Fruit fly (Drosophila melanogaster) whole organism, prepupa: ENCODE data around the gene IFT57.
A peak's percentile ranks its signal among the peaks of the same experiment; 100 is the strongest.

Experiments
- Blimp-1 ChIP-seq: fragments of 200-800 bp; sonication (Bioruptor generic); optimal IDR thresholded peaks from 3 replicates; lab custom pipeline; 2017; ENCODE audit warnings: missing biosample characterization, missing genetic modification characterization, mild to moderate bottlenecking, moderate library complexity, missing genetic modification reagents
- CG10631 ChIP-seq: fragments of 200-800 bp; sonication (Bioruptor generic); optimal IDR thresholded peaks from 2 replicates; lab custom pipeline; 2016; ENCODE audit warnings: missing biosample characterization, missing genetic modification characterization
- CG10669 ChIP-seq: fragments of 200-800 bp; sonication (Bioruptor generic); optimal IDR thresholded peaks from 3 replicates; lab custom pipeline; 2018; ENCODE audit warnings: missing biosample characterization, mild to moderate bottlenecking, missing genetic modification characterization, moderate library complexity
- CG11762 ChIP-seq: fragments of 200-800 bp; sonication (Bioruptor generic); optimal IDR thresholded peaks from 3 replicates; lab custom pipeline; 2016; ENCODE audit warnings: missing biosample characterization, missing genetic modification characterization; ENCODE audit not compliant: insufficient read depth
- CG11902 ChIP-seq: fragments of 200-800 bp; sonication (Bioruptor generic); optimal IDR thresholded peaks from 3 replicates; lab custom pipeline; 2016; ENCODE audit warnings: missing biosample characterization, missing genetic modification characterization
- CG1621 ChIP-seq: fragments of 200-800 bp; sonication (Bioruptor generic); optimal IDR thresholded peaks from 3 replicates; lab custom pipeline; 2018; ENCODE audit warnings: missing biosample characterization, mild to moderate bottlenecking, missing genetic modification characterization
- CG16779 ChIP-seq: fragments of 200-800 bp; sonication (Bioruptor generic); optimal IDR thresholded peaks from 3 replicates; lab custom pipeline; 2017; ENCODE audit warnings: missing biosample characterization, mild to moderate bottlenecking, missing genetic modification characterization
- CG3032 ChIP-seq: fragments of 200-800 bp; optimal IDR thresholded peaks from 2 replicates; lab custom pipeline; 2019; ENCODE audit warnings: missing biosample characterization, mild to moderate bottlenecking, missing genetic modification characterization, moderate library complexity
- CG31627 ChIP-seq: fragments of 200-800 bp; sonication (Bioruptor generic); optimal IDR thresholded peaks from 3 replicates; lab custom pipeline; 2016; ENCODE audit warnings: missing biosample characterization, missing genetic modification characterization
- CG32006 ChIP-seq: fragments of 200-800 bp; sonication (Bioruptor generic); optimal IDR thresholded peaks from 3 replicates; lab custom pipeline; 2017; ENCODE audit warnings: missing biosample characterization, mild to moderate bottlenecking, missing genetic modification characterization
- CG34406 ChIP-seq: fragments of 200-800 bp; sonication (Bioruptor generic); optimal IDR thresholded peaks from 3 replicates; lab custom pipeline; 2016; ENCODE audit warnings: missing biosample characterization, missing genetic modification characterization
- CG3919 ChIP-seq: fragments of 200-800 bp; sonication (Bioruptor generic); optimal IDR thresholded peaks from 3 replicates; lab custom pipeline; 2016; ENCODE audit warnings: missing biosample characterization, missing genetic modification characterization
- CG6163 ChIP-seq: fragments of 200-800 bp; sonication (Bioruptor generic); IDR thresholded peaks from 3 replicates; pipeline ENCODE4 v1.3.6; 2022; ENCODE audit warnings: missing biosample characterization, missing genetic modification characterization
- CG6276 ChIP-seq: fragments of 200-800 bp; sonication (Bioruptor generic); optimal IDR thresholded peaks from 2 replicates; lab custom pipeline; 2017; ENCODE audit warnings: missing biosample characterization, mild to moderate bottlenecking, missing genetic modification characterization
- CG6792 ChIP-seq: fragments of 200-800 bp; sonication (Bioruptor generic); optimal IDR thresholded peaks from 3 replicates; lab custom pipeline; 2016; ENCODE audit warnings: missing biosample characterization, missing genetic modification characterization
- CG6808 ChIP-seq: fragments of 200-800 bp; sonication (Bioruptor generic); optimal IDR thresholded peaks from 3 replicates; lab custom pipeline; 2017; ENCODE audit warnings: missing biosample characterization, missing genetic modification characterization, mild to moderate bottlenecking, moderate library complexity, missing genetic modification reagents
- CG7368 ChIP-seq: fragments of 200-800 bp; sonication (Bioruptor generic); optimal IDR thresholded peaks from 3 replicates; lab custom pipeline; 2016; ENCODE audit warnings: missing biosample characterization, missing genetic modification characterization
- CG8119 ChIP-seq: fragments of 200-800 bp; sonication (Bioruptor generic); IDR thresholded peaks from 3 replicates; pipeline ENCODE4 v1.3.6; 2022; ENCODE audit warnings: missing biosample characterization, missing genetic modification characterization
- CG8319 ChIP-seq: fragments of 200-800 bp; sonication (Bioruptor generic); optimal IDR thresholded peaks from 3 replicates; lab custom pipeline; 2016; ENCODE audit warnings: missing biosample characterization, missing genetic modification characterization
- CG8632 ChIP-seq: fragments of 200-800 bp; sonication (Bioruptor generic); optimal IDR thresholded peaks from 3 replicates; lab custom pipeline; 2016; ENCODE audit warnings: missing biosample characterization, missing genetic modification characterization
- Eip75B ChIP-seq: fragments of 200-800 bp; sonication (Bioruptor generic); optimal IDR thresholded peaks from 3 replicates; lab custom pipeline; 2016; ENCODE audit warnings: missing biosample characterization, missing genetic modification characterization
- Eip78C ChIP-seq: fragments of 200-800 bp; sonication (Bioruptor generic); peaks from one replicate; lab custom pipeline; 2016; ENCODE audit warnings: missing biosample characterization, missing genetic modification characterization
- Eip93F ChIP-seq: fragments of 200-800 bp; sonication (Bioruptor generic); optimal IDR thresholded peaks from 2 replicates; lab custom pipeline; 2016; ENCODE audit warnings: missing biosample characterization, mild to moderate bottlenecking, missing genetic modification characterization
- Ets96B ChIP-seq: fragments of 200-800 bp; optimal IDR thresholded peaks from 2 replicates; lab custom pipeline; 2019; ENCODE audit warnings: missing biosample characterization, mild to moderate bottlenecking, missing genetic modification characterization, moderate library complexity
- Gug ChIP-seq: fragments of 200-800 bp; sonication (Bioruptor generic); IDR thresholded peaks from 2 replicates; pipeline ENCODE4 v1.3.6; 2022; ENCODE audit warnings: missing biosample characterization, missing genetic modification characterization
- Hr38 ChIP-seq: sonication (Bioruptor generic); optimal IDR thresholded peaks from 2 replicates; lab custom pipeline; 2016; ENCODE audit warnings: missing biosample characterization, missing genetic modification characterization
- Hr39 ChIP-seq: fragments of 200-800 bp; sonication (Bioruptor generic); optimal IDR thresholded peaks from 2 replicates; lab custom pipeline; 2016; ENCODE audit warnings: missing biosample characterization, missing genetic modification characterization
- Hr4 ChIP-seq: fragments of 200-800 bp; sonication (Bioruptor generic); optimal IDR thresholded peaks from 3 replicates; lab custom pipeline; 2016; ENCODE audit warnings: missing biosample characterization, missing genetic modification characterization
- Met ChIP-seq: fragments of 200-800 bp; sonication (Bioruptor generic); optimal IDR thresholded peaks from 3 replicates; lab custom pipeline; 2016; ENCODE audit warnings: missing biosample characterization, missing genetic modification characterization
- OdsH ChIP-seq: fragments of 200-800 bp; sonication (Bioruptor generic); optimal IDR thresholded peaks from 3 replicates; lab custom pipeline; 2016; ENCODE audit warnings: missing biosample characterization, missing genetic modification characterization
- Smox ChIP-seq: fragments of 200-800 bp; sonication (Bioruptor generic); optimal IDR thresholded peaks from 3 replicates; lab custom pipeline; 2016; ENCODE audit warnings: missing biosample characterization, missing genetic modification characterization
- Sox102F ChIP-seq: fragments of 200-800 bp; sonication (Bioruptor generic); optimal IDR thresholded peaks from 2 replicates; lab custom pipeline; 2016; ENCODE audit warnings: missing biosample characterization, mild to moderate bottlenecking, missing genetic modification characterization
- Sox14 ChIP-seq: fragments of 200-800 bp; sonication (Bioruptor generic); optimal IDR thresholded peaks from 3 replicates; lab custom pipeline; 2016; ENCODE audit warnings: missing biosample characterization, missing genetic modification characterization
- Sox15 ChIP-seq: fragments of 200-800 bp; sonication (Bioruptor generic); optimal IDR thresholded peaks from 3 replicates; lab custom pipeline; 2016; ENCODE audit warnings: missing biosample characterization, missing genetic modification characterization
- achi ChIP-seq: fragments of 200-800 bp; sonication (Bioruptor generic); optimal IDR thresholded peaks from 3 replicates; lab custom pipeline; 2016; ENCODE audit warnings: missing biosample characterization, missing genetic modification characterization
- acj6 ChIP-seq: fragments of 200-800 bp; sonication (Bioruptor generic); optimal IDR thresholded peaks from 3 replicates; lab custom pipeline; 2016; ENCODE audit warnings: missing biosample characterization, missing genetic modification characterization
- cyc ChIP-seq: fragments of 200-800 bp; sonication (Bioruptor generic); optimal IDR thresholded peaks from 3 replicates; lab custom pipeline; 2016; ENCODE audit warnings: missing biosample characterization, missing genetic modification characterization
- dac ChIP-seq: fragments of 200-800 bp; sonication (Bioruptor generic); optimal IDR thresholded peaks from 2 replicates; lab custom pipeline; 2017; ENCODE audit warnings: missing biosample characterization, mild to moderate bottlenecking, missing genetic modification characterization
- dsx ChIP-seq: fragments of 200-800 bp; optimal IDR thresholded peaks from 3 replicates; lab custom pipeline; 2019; ENCODE audit warnings: missing biosample characterization, mild to moderate bottlenecking, missing genetic modification characterization, moderate library complexity; ENCODE audit not compliant: poor library complexity, severe bottlenecking
- eg ChIP-seq: fragments of 200-800 bp; sonication (Bioruptor generic); IDR thresholded peaks from 3 replicates; pipeline ENCODE4 v1.3.6; 2022; ENCODE audit warnings: missing biosample characterization, missing genetic modification characterization
- esn ChIP-seq: fragments of 200-800 bp; sonication (Bioruptor generic); optimal IDR thresholded peaks from 2 replicates; lab custom pipeline; 2016; ENCODE audit warnings: missing biosample characterization, mild to moderate bottlenecking, missing genetic modification characterization, moderate library complexity
- fd85E ChIP-seq: fragments of 200-800 bp; sonication (Bioruptor generic); optimal IDR thresholded peaks from 3 replicates; lab custom pipeline; 2016; ENCODE audit warnings: missing biosample characterization, missing genetic modification characterization
- fkh ChIP-seq: fragments of 200-800 bp; sonication (Bioruptor generic); optimal IDR thresholded peaks from 3 replicates; lab custom pipeline; 2017; ENCODE audit warnings: missing biosample characterization, mild to moderate bottlenecking, missing genetic modification characterization, moderate library complexity
- net ChIP-seq: fragments of 200-800 bp; sonication (Bioruptor generic); optimal IDR thresholded peaks from 3 replicates; lab custom pipeline; 2016; ENCODE audit warnings: missing biosample characterization, missing genetic modification characterization
- pdm3 ChIP-seq: fragments of 200-800 bp; sonication (Bioruptor generic); optimal IDR thresholded peaks from 3 replicates; lab custom pipeline; 2016; ENCODE audit warnings: missing biosample characterization, missing genetic modification characterization
- salr ChIP-seq, 2 experiments: fragments of 200-800 bp; sonication (Bioruptor generic); optimal IDR thresholded peaks; 3 replicates each; lab custom pipeline; 2016 to 2018; ENCODE audit warnings: missing biosample characterization in 2 of 2, missing genetic modification characterization in 2 of 2, mild to moderate bottlenecking in 1 of 2
- spab ChIP-seq: fragments of 200-800 bp; sonication (Bioruptor generic); optimal IDR thresholded peaks from 2 replicates; lab custom pipeline; 2017; ENCODE audit warnings: missing biosample characterization, mild to moderate bottlenecking, missing genetic modification characterization, missing genetic modification reagents
- svp ChIP-seq: fragments of 200-800 bp; sonication (Bioruptor generic); peaks from one replicate; lab custom pipeline; 2016; ENCODE audit warnings: missing biosample characterization, missing genetic modification characterization
- vri ChIP-seq: fragments of 200-800 bp; sonication (Bioruptor generic); optimal IDR thresholded peaks from 3 replicates; lab custom pipeline; 2016; ENCODE audit warnings: missing biosample characterization, mild to moderate bottlenecking, missing genetic modification characterization

Gene IFT57

DNA sequence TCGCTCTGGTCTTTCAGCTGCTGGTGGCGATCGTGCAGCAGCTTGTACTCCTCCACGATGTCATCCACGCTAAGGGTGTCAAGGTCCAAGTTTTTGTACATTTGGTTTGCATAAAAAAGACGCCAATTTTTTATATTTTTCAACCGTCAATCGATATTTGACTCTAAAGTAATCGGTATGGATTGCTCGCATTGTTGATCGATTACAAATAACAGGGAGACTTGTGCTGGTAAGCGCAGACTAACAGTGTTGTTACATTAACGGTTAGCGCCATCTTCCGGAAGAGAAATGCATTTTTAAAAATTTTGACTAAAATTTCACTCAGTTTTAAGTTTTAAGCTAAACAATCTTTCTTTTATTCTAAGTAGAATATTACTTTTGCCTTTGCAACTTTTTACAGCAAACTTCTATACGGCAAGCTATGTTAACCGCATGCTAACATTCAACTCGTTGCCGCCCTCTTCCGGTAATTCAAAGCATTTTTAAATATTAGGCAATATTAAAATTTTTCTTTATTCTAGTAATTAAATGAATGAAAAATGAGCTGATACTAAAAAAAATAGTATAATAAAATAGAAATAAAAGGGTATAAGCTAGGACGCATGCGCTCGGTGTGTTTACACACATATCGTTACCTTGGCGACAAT lies at the start of gene IFT57, which contains the start of gene Spindly:
TSS of gene IFT57 (plus strand) at position 604 of the 647 bp plus-strand sequence.
TSS of gene Spindly (minus strand) at position 132 of the 647 bp plus-strand sequence.
- TF ChIP-seq CG3032 (tag; lab: Kevin White, UChicago): no peak
- TF ChIP-seq CG10669 (GFP tag; lab: Kevin White, UChicago): no peak
- no peak for TF ChIP-seq Hr4
- TF ChIP-seq Sox14 (GFP tag; lab: Kevin White, UChicago): no peak
- no peak for TF ChIP-seq salr (GFP tag; optimal IDR thresholded peaks at IDR 0.05; lab: Kevin White, UChicago)
- no peak for TF ChIP-seq CG8119 (GFP tag; lab: Robert Waterston, UW)

DNA sequence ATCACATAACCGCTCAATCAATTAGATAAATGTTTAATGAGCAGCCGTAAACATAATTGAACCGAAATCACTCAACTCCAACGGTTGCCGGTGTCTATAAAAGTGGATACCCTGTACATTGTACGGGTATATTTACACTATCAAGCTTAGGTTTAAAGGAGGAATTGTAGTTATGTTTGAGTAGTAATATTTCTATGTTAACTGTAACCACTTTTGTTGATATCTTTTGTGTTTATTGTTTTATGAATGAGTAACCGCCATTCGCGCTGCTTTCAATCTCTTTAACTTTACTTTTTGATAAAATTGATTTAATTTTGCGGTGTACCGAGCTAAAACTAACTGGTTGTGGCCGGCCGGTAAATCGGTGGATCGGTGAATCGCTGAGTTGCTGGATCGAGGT lies 48.6 kb upstream of the IFT57 start:
- TF ChIP-seq CG11902 (GFP tag; lab: Kevin White, UChicago) (no peak), Blimp-1 (GFP tag; lab: Kevin White, UChicago) (no peak), esn (GFP tag; lab: Kevin White, UChicago) (no peak), Sox102F (GFP tag; lab: Kevin White, UChicago) (no peak), fd85E (GFP tag; lab: Kevin White, UChicago) (no peak), CG3919 (GFP tag; lab: Kevin White, UChicago) (peak; percentile 13), CG6792 (GFP tag; lab: Kevin White, UChicago) (no peak), CG6163 (GFP tag; lab: Robert Waterston, UW) (peak; percentile 48; the same call in 2 of the 3 replicates), CG1621 (tag; lab: Kevin White, UChicago) (no peak), pdm3 (GFP tag; lab: Kevin White, UChicago) (peak; percentile 52), acj6 (GFP tag; lab: Kevin White, UChicago) (no peak), Eip78C (peak; percentile 81), Hr38 (GFP tag; lab: Kevin White, UChicago) (no peak), CG31627 (GFP tag; lab: Kevin White, UChicago) (no peak), dac (GFP tag; lab: Kevin White, UChicago) (peak; percentile 51), Eip75B (GFP tag; lab: Kevin White, UChicago) (no peak), CG8319 (no peak), CG6808 (GFP tag; lab: Kevin White, UChicago) (no peak), Met (GFP tag; lab: Kevin White, UChicago) (no peak), Sox15 (GFP tag; lab: Kevin White, UChicago) (no peak), Ets96B (no peak), spab (GFP tag; lab: Kevin White, UChicago) (no peak), Sox14 (GFP tag; lab: Kevin White, UChicago) (no peak), Smox (GFP tag; lab: Kevin White, UChicago) (no peak), net (GFP tag; lab: Kevin White, UChicago) (peak; percentile 26), CG10669 (GFP tag; lab: Kevin White, UChicago) (no peak), CG7368 (GFP tag; lab: Kevin White, UChicago) (no peak), Hr39 (GFP tag; lab: Kevin White, UChicago) (peak; percentile 9), CG8632 (GFP tag; lab: Kevin White, UChicago) (no peak), svp (GFP tag; lab: Kevin White, UChicago) (no peak), achi (GFP tag; lab: Kevin White, UChicago) (peak; percentile 35), cyc (GFP tag; lab: Kevin White, UChicago) (no peak), CG16779 (tag; lab: Kevin White, UChicago) (no peak), salr (GFP tag; optimal IDR thresholded peaks at IDR 0.05; lab: Kevin White, UChicago) (no peak), OdsH (GFP tag; lab: Kevin White, UChicago) (peak; percentile 41), eg (GFP tag; lab: Robert Waterston, UW) (peak; percentile 85), Eip93F (no peak), CG8119 (GFP tag; lab: Robert Waterston, UW) (peak; percentile 84), CG10631 (GFP tag; lab: Kevin White, UChicago) (no peak), CG32006 (GFP tag; lab: Kevin White, UChicago) (peak; percentile 74), vri (GFP tag; lab: Kevin White, UChicago) (no peak), Hr4 (peak; percentile 82), CG6276 (GFP tag; lab: Kevin White, UChicago) (peak; percentile 78), dsx (no peak), CG11762 (GFP tag; lab: Kevin White, UChicago) (peak; percentile 39), CG34406 (no peak), Gug (peak; percentile 53; the same call in 1 of the 2 replicates), fkh (GFP tag; lab: Kevin White, UChicago) (no peak)
